Worm (Caenorhabditis elegans): ENCODE data around the gene gpa-12.

ce11 chrX:9232037-9232436 lies 11.3 kb upstream of the gpa-12 start, which contains the start of gene vav-1:
- TF ChIP-seq ama-1 (optimal IDR thresholded peaks at IDR 0.05) (no peak), ama-1 (GFP tag; optimal IDR thresholded peaks at IDR 0.05) (no peak), lin-26 (GFP tag; IDR thresholded peaks at IDR 0.05) (no peak), snpc-4 (GFP tag; optimal IDR thresholded peaks at IDR 0.05) (no peak), snpc-4 (tag; optimal IDR thresholded peaks at IDR 0.05) (no peak)

Measured in whole organism, young adult.